Worm (Caenorhabditis elegans): ENCODE measurements around the gene T24C4.3.

The T24C4.3 gene

ce11 chrIII:896904-897303 lies 24.6 kb upstream of the T24C4.3 start:
- TF ChIP-seq zag-1 (tag; optimal IDR thresholded peaks at IDR 0.05) (no peak), skn-1 (tag; optimal IDR thresholded peaks at IDR 0.05) (no peak)

- no peak for TF ChIP-seq snpc-4 (tag; optimal IDR thresholded peaks at IDR 0.05)
- TF ChIP-seq ztf-4 (tag; optimal IDR thresholded peaks at IDR 0.05) = no peak
- no peak for TF ChIP-seq lin-39 (tag; optimal IDR thresholded peaks at IDR 0.05)
- no peak for TF ChIP-seq unc-39 (tag; optimal IDR thresholded peaks at IDR 0.05)
- no peak for TF ChIP-seq R02D3.7 (tag; optimal IDR thresholded peaks at IDR 0.05)
- TF ChIP-seq skn-1 (tag; optimal IDR thresholded peaks at IDR 0.05) = no peak
- TF ChIP-seq fkh-2 (tag; optimal IDR thresholded peaks at IDR 0.05) = no peak
- TF ChIP-seq nhr-237 (tag; optimal IDR thresholded peaks at IDR 0.05) = no peak
- TF ChIP-seq ceh-82 (tag; optimal IDR thresholded peaks at IDR 0.05) = no peak
- TF ChIP-seq ama-1 (optimal IDR thresholded peaks at IDR 0.05) = no peak
- TF ChIP-seq eor-1 (tag; optimal IDR thresholded peaks at IDR 0.05) = no peak
- no peak for TF ChIP-seq nhr-43 (tag; optimal IDR thresholded peaks at IDR 0.05; ENCODE audit: poor library complexity, severe bottlenecking)
- TF ChIP-seq elt-2 (tag; optimal IDR thresholded peaks at IDR 0.05) = no peak
- TF ChIP-seq nhr-28 (tag; optimal IDR thresholded peaks at IDR 0.05) = no peak
- TF ChIP-seq elt-3 (tag; optimal IDR thresholded peaks at IDR 0.05) = no peak
- TF ChIP-seq pha-4 (tag; optimal IDR thresholded peaks at IDR 0.05) = no peak
These were observed 23.3 kb upstream of the T24C4.3 start, which contains the start of the genes ztf-18 and F23H11.2 for ce11 chrIII:895525-895924. ztf-18 (minus strand) TSS chrIII:895712. F23H11.2 (plus strand) TSS chrIII:895747.

- TF ChIP-seq egl-27 (tag; optimal IDR thresholded peaks at IDR 0.05) = no peak
- no peak for TF ChIP-seq nhr-237 (tag; optimal IDR thresholded peaks at IDR 0.05)
- no peak for TF ChIP-seq nfya-1 (tag; optimal IDR thresholded peaks at IDR 0.05; ENCODE audit: insufficient read depth)
- no peak for TF ChIP-seq ceh-82 (tag; optimal IDR thresholded peaks at IDR 0.05)
- no peak for TF ChIP-seq pha-4 (tag; optimal IDR thresholded peaks at IDR 0.05)
- no peak for TF ChIP-seq nhr-43 (tag; optimal IDR thresholded peaks at IDR 0.05; ENCODE audit: poor library complexity, severe bottlenecking)
- TF ChIP-seq elt-2 (tag; optimal IDR thresholded peaks at IDR 0.05) = peak; percentile 62
- TF ChIP-seq R02D3.7 (tag; optimal IDR thresholded peaks at IDR 0.05) = no peak
- no peak for TF ChIP-seq ceh-28 (tag; optimal IDR thresholded peaks at IDR 0.05)
- TF ChIP-seq eor-1 (tag; optimal IDR thresholded peaks at IDR 0.05) = no peak
- no peak for TF ChIP-seq nhr-12 (tag; optimal IDR thresholded peaks at IDR 0.05)
- peak; percentile 48 for TF ChIP-seq pqm-1 (tag; optimal IDR thresholded peaks at IDR 0.05)
- no peak for TF ChIP-seq nhr-11 (tag; optimal IDR thresholded peaks at IDR 0.05)
- no peak for TF ChIP-seq mml-1 (tag; optimal IDR thresholded peaks at IDR 0.05)
These were observed 18.7 kb upstream of the T24C4.3 start, which contains the start of gene T24C4.10 for ce11 chrIII:891014-891413. T24C4.10 (minus strand) TSS chrIII:891243.

ce11 chrIII:888983-889549 lies 16.8 kb upstream of the T24C4.3 start:
- TF ChIP-seq hmg-11 (tag; optimal IDR thresholded peaks at IDR 0.05) = no peak
- TF ChIP-seq nfya-1 (tag; optimal IDR thresholded peaks at IDR 0.05; ENCODE audit: insufficient read depth) = peak; percentile 19

ce11 chrIII:887874-888299 lies 15.6 kb upstream of the T24C4.3 start:
- TF ChIP-seq tbx-2 (tag; optimal IDR thresholded peaks at IDR 0.05) (peak; percentile 37), nhr-25 (tag; optimal IDR thresholded peaks at IDR 0.05) (peak; percentile 2), nhr-11 (tag; optimal IDR thresholded peaks at IDR 0.05) (no peak), hmg-11 (tag; optimal IDR thresholded peaks at IDR 0.05) (peak; percentile 71), pqm-1 (tag; optimal IDR thresholded peaks at IDR 0.05) (peak; percentile 8), ama-1 (optimal IDR thresholded peaks at IDR 0.05) (peak; percentile 45), skn-1 (tag; optimal IDR thresholded peaks at IDR 0.05) (peak; percentile 41), nfya-1 (tag; optimal IDR thresholded peaks at IDR 0.05; ENCODE audit: insufficient read depth) (peak; percentile 82), jun-1 (tag; optimal IDR thresholded peaks at IDR 0.05) (peak; percentile 31), nhr-28 (tag; optimal IDR thresholded peaks at IDR 0.05) (no peak), mml-1 (tag; optimal IDR thresholded peaks at IDR 0.05) (no peak), fkh-10 (GFP tag; optimal IDR thresholded peaks at IDR 0.05) (peak; percentile 33), egl-27 (tag; optimal IDR thresholded peaks at IDR 0.05) (peak; percentile 50), ceh-28 (tag; optimal IDR thresholded peaks at IDR 0.05) (peak; percentile 89), daf-12 (tag; optimal IDR thresholded peaks at IDR 0.05) (no peak), pha-4 (tag; optimal IDR thresholded peaks at IDR 0.05) (peak; percentile 46), nhr-237 (tag; optimal IDR thresholded peaks at IDR 0.05) (no peak), nhr-12 (tag; optimal IDR thresholded peaks at IDR 0.05) (no peak), elt-2 (tag; optimal IDR thresholded peaks at IDR 0.05) (peak; percentile 66), lin-15B (tag; optimal IDR thresholded peaks at IDR 0.05) (peak; percentile 40), sea-2 (GFP tag; optimal IDR thresholded peaks at IDR 0.05) (peak; percentile 79), lin-39 (tag; optimal IDR thresholded peaks at IDR 0.05) (peak; percentile 81), egl-5 (tag; optimal IDR thresholded peaks at IDR 0.05) (peak; percentile 60), snpc-4 (tag; optimal IDR thresholded peaks at IDR 0.05) (peak; percentile 76), mdl-1 (tag; optimal IDR thresholded peaks at IDR 0.05) (peak; percentile 48), nhr-23 (tag; optimal IDR thresholded peaks at IDR 0.05) (peak; percentile 60)

All from whole organism, L3 larva.